Worm (Caenorhabditis elegans) whole organism, L1 larva: ENCODE results near the gene srw-127.

ENCODE experiments used
- C16A3.4 ChIP-seq: fragments of 150-350 bp; optimal IDR thresholded peaks from 2 replicates; lab custom pipeline; 2014; ENCODE audit warnings: missing biosample characterization, missing genetic modification characterization
- aly-2 ChIP-seq: fragments of 150-350 bp; optimal IDR thresholded peaks from 2 replicates; lab custom pipeline; 2014; ENCODE audit warnings: missing biosample characterization, missing genetic modification characterization
- blmp-1 ChIP-seq: fragments of 150-350 bp; optimal IDR thresholded peaks from 2 replicates; lab custom pipeline; 2014; ENCODE audit warnings: missing biosample characterization, missing genetic modification characterization
- ceh-8 ChIP-seq: fragments of 200-800 bp; sonication (Bioruptor generic); optimal IDR thresholded peaks from 2 replicates; lab custom pipeline; 2018; ENCODE audit warnings: mild to moderate bottlenecking, missing genetic modification characterization, moderate library complexity, missing compliant biosample characterization
- ceh-82 ChIP-seq, 3 experiments: fragments of 150-350 bp in 1 of 3; sonication (generic microtip) in 2 of 3; optimal IDR thresholded peaks; 2 replicates each; lab custom pipeline; 2014 to 2017; ENCODE audit warnings: missing biosample characterization in 3 of 3, missing genetic modification characterization in 3 of 3
- ceh-90 ChIP-seq: sonication (generic microtip); optimal IDR thresholded peaks from 2 replicates; lab custom pipeline; 2016; ENCODE audit warnings: missing genetic modification characterization, missing compliant biosample characterization
- dsc-1 ChIP-seq: sonication (generic microtip); optimal IDR thresholded peaks from 2 replicates; lab custom pipeline; 2016; ENCODE audit warnings: mild to moderate bottlenecking, missing genetic modification characterization, missing compliant biosample characterization
- efl-1 ChIP-seq, 4 experiments: fragments of 150-350 bp; optimal IDR thresholded peaks in 3 of 4; peaks in 1 of 4; 1 replicate in 1 of 4; 2 replicates in 3 of 4; lab custom pipeline; 2014; ENCODE audit warnings: missing biosample characterization in 2 of 4, missing genetic modification characterization in 2 of 4, missing genetic modification reagents in 2 of 4
- egl-13 ChIP-seq: sonication (generic microtip); optimal IDR thresholded peaks from 2 replicates; lab custom pipeline; 2016; ENCODE audit warnings: missing genotype, missing genetic modification reagents, missing genetic modification characterization, missing compliant biosample characterization
- egl-27 ChIP-seq, 2 experiments: fragments of 150-350 bp in 1 of 2; sonication (generic microtip); optimal IDR thresholded peaks; 3 replicates each; lab custom pipeline; 2017 to 2018; ENCODE audit warnings: missing biosample characterization in 2 of 2, missing genetic modification characterization in 2 of 2, missing genetic modification reagents in 2 of 2
- fos-1 ChIP-seq: fragments of 150-350 bp; optimal IDR thresholded peaks from 2 replicates; lab custom pipeline; 2014; ENCODE audit warnings: missing biosample characterization, missing genetic modification characterization
- grh-1 ChIP-seq: fragments of 200-800 bp; sonication (Bioruptor generic); IDR thresholded peaks from 2 replicates; pipeline ENCODE4 v1.3.6; 2022; ENCODE audit warnings: missing genetic modification reagents, missing genetic modification characterization, missing compliant biosample characterization
- hpl-2 ChIP-seq: fragments of 150-350 bp; optimal IDR thresholded peaks from 2 replicates; lab custom pipeline; 2014; ENCODE audit warnings: missing biosample characterization, missing genetic modification reagents, missing genetic modification characterization
- isw-1 ChIP-seq: fragments of 200-800 bp; sonication (Bioruptor generic); IDR thresholded peaks from 2 replicates; pipeline ENCODE4 v1.3.6; 2022; ENCODE audit warnings: missing genetic modification characterization, missing compliant biosample characterization
- jun-1 ChIP-seq: fragments of 150-350 bp; optimal IDR thresholded peaks from 2 replicates; lab custom pipeline; 2014; ENCODE audit warnings: missing biosample characterization, missing genetic modification reagents, missing genetic modification characterization
- lin-13 ChIP-seq: fragments of 150-350 bp; optimal IDR thresholded peaks from 2 replicates; lab custom pipeline; 2014; ENCODE audit warnings: missing biosample characterization, missing genetic modification reagents, missing genetic modification characterization
- lin-15B ChIP-seq: fragments of 150-350 bp; sonication (generic microtip); optimal IDR thresholded peaks from 3 replicates; lab custom pipeline; 2014; ENCODE audit warnings: missing biosample characterization, missing genetic modification characterization
- lin-35 ChIP-seq, 2 experiments: fragments of 150-350 bp; optimal IDR thresholded peaks; 2 replicates each; lab custom pipeline; 2014; ENCODE audit warnings: missing biosample characterization in 2 of 2, missing genetic modification characterization in 2 of 2, missing genetic modification reagents in 2 of 2
- lir-3 ChIP-seq: sonication (generic microtip); optimal IDR thresholded peaks from 2 replicates; lab custom pipeline; 2016; ENCODE audit warnings: mild to moderate bottlenecking, missing genetic modification characterization, moderate library complexity, missing compliant biosample characterization; ENCODE audit not compliant: poor library complexity
- lsy-2 ChIP-seq, 2 experiments: fragments of 150-350 bp; optimal IDR thresholded peaks; 2 replicates each; lab custom pipeline; 2014; ENCODE audit warnings: missing biosample characterization in 2 of 2, missing genetic modification characterization in 2 of 2
- mep-1 ChIP-seq: fragments of 150-350 bp; optimal IDR thresholded peaks from 2 replicates; lab custom pipeline; 2014; ENCODE audit warnings: missing biosample characterization, missing genetic modification characterization
- nhr-20 ChIP-seq: sonication (generic microtip); optimal IDR thresholded peaks from 2 replicates; lab custom pipeline; 2016; ENCODE audit warnings: mild to moderate bottlenecking, missing genetic modification characterization, missing compliant biosample characterization
- nhr-28 ChIP-seq: fragments of 150-350 bp; optimal IDR thresholded peaks from 2 replicates; lab custom pipeline; 2014; ENCODE audit warnings: missing biosample characterization, missing genetic modification characterization
- nhr-85 ChIP-seq: sonication (generic microtip); peaks from one replicate; lab custom pipeline; 2016; ENCODE audit warnings: missing genetic modification characterization, inconsistent platforms, missing compliant biosample characterization
- sox-4 ChIP-seq: sonication (generic microtip); optimal IDR thresholded peaks from 2 replicates; lab custom pipeline; 2016; ENCODE audit warnings: missing genetic modification characterization, missing compliant biosample characterization
- sptf-1 ChIP-seq: fragments of 150-350 bp; optimal IDR thresholded peaks from 2 replicates; lab custom pipeline; 2014; ENCODE audit warnings: missing biosample characterization, missing genetic modification characterization
- swsn-7 ChIP-seq: sonication (generic microtip); optimal IDR thresholded peaks from 2 replicates; lab custom pipeline; 2016; ENCODE audit warnings: missing genetic modification characterization, missing compliant biosample characterization
- tlp-1 ChIP-seq: fragments of 150-350 bp; optimal IDR thresholded peaks from 2 replicates; lab custom pipeline; 2014; ENCODE audit warnings: missing biosample characterization, missing genetic modification characterization
- unc-130 ChIP-seq: fragments of 150-350 bp; optimal IDR thresholded peaks from 2 replicates; lab custom pipeline; 2017; ENCODE audit warnings: missing biosample characterization, missing genetic modification characterization, inconsistent platforms
- unc-30 ChIP-seq: sonication (generic microtip); optimal IDR thresholded peaks from 2 replicates; lab custom pipeline; 2017; ENCODE audit warnings: missing biosample characterization, missing genetic modification characterization
- zip-4 ChIP-seq: fragments of 200-800 bp; sonication (Bioruptor generic); optimal IDR thresholded peaks from 2 replicates; lab custom pipeline; 2018; ENCODE audit warnings: mild to moderate bottlenecking, missing genetic modification characterization, moderate library complexity, missing compliant biosample characterization

Gene srw-127

DNA sequence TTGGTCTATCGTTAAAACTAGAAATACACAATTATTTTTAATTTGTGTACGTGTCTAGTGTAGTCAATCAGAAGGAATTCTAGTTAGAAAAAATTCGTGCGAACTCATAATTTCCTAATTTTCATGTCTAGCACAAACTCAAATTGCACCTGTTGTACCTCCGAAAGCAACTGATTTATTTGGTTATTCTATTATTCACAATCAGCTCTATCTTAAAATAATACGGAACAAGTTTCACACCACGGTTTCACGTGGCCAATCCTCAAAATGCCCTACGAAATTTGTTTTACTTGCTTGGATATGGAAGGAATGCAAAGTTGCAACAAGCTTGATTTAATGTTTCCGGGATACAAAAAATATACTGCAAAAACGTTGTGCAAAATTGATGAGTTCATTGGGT, at the start of gene srw-127:
Gene srw-127, plus strand, starts transcription at position 301 of the 400 bp plus-strand sequence.
- TF ChIP-seq ceh-90 (no peak), tlp-1 (tag; lab: Kevin White, UChicago) (no peak), isw-1 (GFP tag; lab: Robert Waterston, UW) (no peak)

- TF ChIP-seq unc-30 (tag; lab: Kevin White, UChicago) (no peak), efl-1 (optimal IDR thresholded peaks at IDR 0.05; lab: Kevin White, UChicago) (no peak), efl-1 (GFP tag; optimal IDR thresholded peaks at IDR 0.05 in 1 of 2; lab: Kevin White, UChicago) (peak in 1 of 2 experiments; percentile 60), ceh-8 (GFP tag; lab: Kevin White, UChicago) (no peak), blmp-1 (tag; lab: Kevin White, UChicago) (peak; percentile 74)
Measured at ce11 chrV:6969950-6970532, 42.7 kb upstream of the srw-127 start, which contains the start of gene ptr-15. Gene ptr-15, minus strand, starts transcription at chrV:6970000.

- no peak for TF ChIP-seq lir-3
Measured at ce11 chrV:6971567-6971966, 41.1 kb upstream of the srw-127 start, which contains the start of gene srx-59. Gene srx-59, plus strand, starts transcription at chrV:6971867.

DNA sequence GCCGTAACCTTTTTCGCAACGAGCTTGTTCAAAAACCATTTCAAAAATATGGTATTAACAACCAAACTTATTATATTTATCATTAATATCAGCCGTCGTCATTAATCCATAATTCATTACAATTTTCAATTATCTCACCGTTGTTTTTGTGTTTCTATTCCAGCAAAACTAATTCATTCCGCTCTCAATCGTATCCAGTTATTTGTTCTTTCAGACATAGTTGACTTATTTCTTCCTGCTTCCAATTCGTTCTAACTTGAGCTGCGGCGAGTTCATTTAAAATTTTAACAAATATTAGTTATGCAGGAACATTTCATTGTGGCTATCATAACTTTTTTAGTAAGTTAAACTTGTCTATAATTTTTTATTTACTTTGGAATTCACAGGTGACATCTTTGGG, 36.7 kb upstream of the srw-127 start, which contains the start of gene srx-16:
Gene srx-16, plus strand, starts transcription at position 301 of the 400 bp plus-strand sequence.
- TF ChIP-seq lin-35 (GFP tag; optimal IDR thresholded peaks at IDR 0.05; lab: Kevin White, UChicago): no peak
- TF ChIP-seq hpl-2 (GFP tag; lab: Kevin White, UChicago): no peak
- no peak for TF ChIP-seq grh-1 (GFP tag; lab: Robert Waterston, UW)
- no peak for TF ChIP-seq dsc-1 (tag; lab: Kevin White, UChicago)
- TF ChIP-seq lin-13 (GFP tag; lab: Kevin White, UChicago): no peak

ce11 chrV:6979019-6979418, 33.7 kb upstream of the srw-127 start, which contains the start of gene sre-12:
Gene sre-12, minus strand, starts transcription at chrV:6979119.
- no peak for TF ChIP-seq swsn-7
- TF ChIP-seq lir-3: no peak
- no peak for TF ChIP-seq lsy-2 (tag; optimal IDR thresholded peaks at IDR 0.05; lab: Kevin White, UChicago)

ce11 chrV:6982813-6983212, 29.9 kb upstream of the srw-127 start, which contains the start of gene nhr-161:
Gene nhr-161, minus strand, starts transcription at chrV:6982913.
- TF ChIP-seq zip-4 (GFP tag; lab: Kevin White, UChicago): no peak
- TF ChIP-seq swsn-7: no peak
- TF ChIP-seq jun-1: no peak
- no peak for TF ChIP-seq grh-1 (GFP tag; lab: Robert Waterston, UW)
- TF ChIP-seq aly-2 (tag; lab: Kevin White, UChicago): no peak
- no peak for TF ChIP-seq nhr-20 (tag; lab: Kevin White, UChicago)
- TF ChIP-seq nhr-85: no peak
- no peak for TF ChIP-seq ceh-82 (tag; optimal IDR thresholded peaks at IDR 0.05; lab: Kevin White, UChicago)
- no peak for TF ChIP-seq fos-1
- no peak for TF ChIP-seq egl-27 (tag; optimal IDR thresholded peaks at IDR 0.05; lab: Kevin White, UChicago)
- TF ChIP-seq egl-13 (tag; lab: Kevin White, UChicago): no peak
- no peak for TF ChIP-seq mep-1 (tag; lab: Kevin White, UChicago)
- TF ChIP-seq efl-1 (optimal IDR thresholded peaks at IDR 0.05; lab: Kevin White, UChicago): no peak
- no peak for TF ChIP-seq efl-1 (GFP tag; optimal IDR thresholded peaks at IDR 0.05 in 1 of 2; lab: Kevin White, UChicago)
- no peak for TF ChIP-seq sox-4 (tag; lab: Kevin White, UChicago)
- TF ChIP-seq unc-130 (tag; lab: Kevin White, UChicago): no peak
- TF ChIP-seq nhr-28 (tag; lab: Kevin White, UChicago): no peak
- TF ChIP-seq C16A3.4 (tag; lab: Kevin White, UChicago): no peak
- no peak for TF ChIP-seq sptf-1 (tag; lab: Kevin White, UChicago)
- no peak for TF ChIP-seq lin-15B (tag; lab: Kevin White, UChicago)
